Fruit fly (Drosophila melanogaster) whole organism, embryonic: ENCODE data around the gene Dad1.
A peak's percentile ranks its signal among the peaks of the same experiment; 100 is the strongest.

Source experiments
- Abd-B ChIP-seq: fragments of 200-800 bp; sonication (Bioruptor generic); optimal IDR thresholded peaks from 2 replicates; lab custom pipeline; 2018; ENCODE audit warnings: missing biosample characterization, mild to moderate bottlenecking, missing genetic modification characterization, moderate library complexity
- Ada2b ChIP-seq: fragments of 200-800 bp; sonication (Bioruptor generic); IDR thresholded peaks from 2 replicates; pipeline ENCODE4 v1.3.6; 2022; ENCODE audit warnings: missing biosample characterization, missing genetic modification characterization
- B-H1 ChIP-seq: fragments of 200-800 bp; sonication (Bioruptor generic); IDR thresholded peaks from 3 replicates; pipeline ENCODE4 v1.3.6; 2022; ENCODE audit warnings: missing biosample characterization, missing genetic modification characterization
- Bdp1 ChIP-seq: fragments of 200-800 bp; sonication (Bioruptor generic); optimal IDR thresholded peaks from 3 replicates; lab custom pipeline; 2016; ENCODE audit warnings: missing biosample characterization, missing genetic modification characterization
- CG10366 ChIP-seq: fragments of 200-800 bp; sonication (Bioruptor generic); IDR thresholded peaks from 2 replicates; pipeline ENCODE4 v1.3.6; 2022; ENCODE audit warnings: missing biosample characterization, missing genetic modification characterization
- CG14710 ChIP-seq: fragments of 200-800 bp; sonication (Bioruptor generic); optimal IDR thresholded peaks from 3 replicates; lab custom pipeline; 2019; ENCODE audit warnings: missing biosample characterization, mild to moderate bottlenecking, missing genetic modification characterization, moderate library complexity
- CG15696 ChIP-seq: fragments of 200-800 bp; sonication (Bioruptor generic); optimal IDR thresholded peaks from 2 replicates; lab custom pipeline; 2019; ENCODE audit warnings: missing biosample characterization, mild to moderate bottlenecking, missing genetic modification characterization, moderate library complexity
- CG16815 ChIP-seq: fragments of 200-800 bp; sonication (Bioruptor generic); optimal IDR thresholded peaks from 3 replicates; lab custom pipeline; 2017; ENCODE audit warnings: missing biosample characterization, mild to moderate bottlenecking, missing genetic modification characterization
- CG2712 ChIP-seq: fragments of 200-800 bp; optimal IDR thresholded peaks from 3 replicates; lab custom pipeline; 2019; ENCODE audit warnings: missing biosample characterization, mild to moderate bottlenecking, missing genetic modification characterization, moderate library complexity
- CG3281 ChIP-seq: fragments of 200-800 bp; sonication (Bioruptor generic); optimal IDR thresholded peaks from 3 replicates; lab custom pipeline; 2017; ENCODE audit warnings: missing biosample characterization, mild to moderate bottlenecking, missing genetic modification characterization
- CG33213 ChIP-seq: fragments of 200-800 bp; sonication (Bioruptor generic); optimal IDR thresholded peaks from 3 replicates; lab custom pipeline; 2016; ENCODE audit warnings: missing biosample characterization, missing genetic modification characterization
- CG34224 ChIP-seq: fragments of 200-800 bp; sonication (Bioruptor generic); IDR thresholded peaks from 3 replicates; pipeline ENCODE4 v1.3.6; 2022; ENCODE audit warnings: missing biosample characterization, missing genetic modification characterization; ENCODE audit not compliant: partially characterized antibody
- CG34422 ChIP-seq: fragments of 200-800 bp; sonication (Bioruptor generic); IDR thresholded peaks from 3 replicates; pipeline ENCODE4 v1.3.6; 2022; ENCODE audit warnings: missing biosample characterization, missing genetic modification characterization
- CG3995 ChIP-seq: fragments of 200-800 bp; sonication (Bioruptor generic); optimal IDR thresholded peaks from 3 replicates; lab custom pipeline; 2016; ENCODE audit warnings: missing biosample characterization, missing genetic modification characterization
- CG4820 ChIP-seq: fragments of 200-800 bp; sonication (Bioruptor generic); optimal IDR thresholded peaks from 3 replicates; lab custom pipeline; 2016; ENCODE audit warnings: missing biosample characterization, missing genetic modification characterization
- CG4854 ChIP-seq: fragments of 200-800 bp; sonication (Bioruptor generic); optimal IDR thresholded peaks from 2 replicates; lab custom pipeline; 2016; ENCODE audit warnings: missing biosample characterization, missing genetic modification characterization, inconsistent platforms
- CG5953 ChIP-seq: fragments of 200-800 bp; sonication (Bioruptor generic); IDR thresholded peaks from 2 replicates; pipeline ENCODE4 v1.3.6; 2022; ENCODE audit warnings: missing biosample characterization, missing genetic modification characterization
- CG7963 ChIP-seq: fragments of 200-800 bp; sonication (Bioruptor generic); IDR thresholded peaks from 3 replicates; pipeline ENCODE4 v1.3.6; 2022; ENCODE audit warnings: missing biosample characterization, missing genetic modification characterization; ENCODE audit not compliant: partially characterized antibody
- CG8281 ChIP-seq: fragments of 200-800 bp; sonication (Bioruptor generic); optimal IDR thresholded peaks from 2 replicates; lab custom pipeline; 2018; ENCODE audit warnings: missing biosample characterization, mild to moderate bottlenecking, missing genetic modification characterization, moderate library complexity
- CG9876 ChIP-seq: fragments of 200-800 bp; sonication (Bioruptor generic); optimal IDR thresholded peaks from 2 replicates; lab custom pipeline; 2016; ENCODE audit warnings: missing biosample characterization, missing genetic modification characterization
- ERR ChIP-seq: fragments of 200-800 bp; sonication (Bioruptor generic); optimal IDR thresholded peaks from 2 replicates; lab custom pipeline; 2016; ENCODE audit warnings: missing biosample characterization, missing genetic modification characterization
- Fer2 ChIP-seq: fragments of 200-800 bp; sonication (Bioruptor generic); optimal IDR thresholded peaks from 2 replicates; lab custom pipeline; 2018; ENCODE audit warnings: missing biosample characterization, mild to moderate bottlenecking, missing genetic modification characterization, moderate library complexity
- GATAe ChIP-seq: fragments of 200-800 bp; sonication (Bioruptor generic); conservative IDR thresholded peaks from 2 replicates; pipeline ENCODE4 v1.3.6; 2022; ENCODE audit warnings: missing biosample characterization, missing genetic modification characterization
- HHEX ChIP-seq: fragments of 200-800 bp; sonication (Bioruptor generic); optimal IDR thresholded peaks from 3 replicates; lab custom pipeline; 2017; ENCODE audit warnings: missing biosample characterization, mild to moderate bottlenecking, missing genetic modification characterization, missing genetic modification reagents
- HLH4C ChIP-seq: fragments of 200-800 bp; sonication (Bioruptor generic); IDR thresholded peaks from 3 replicates; pipeline ENCODE4 v1.3.6; 2022; ENCODE audit warnings: missing biosample characterization, missing genetic modification characterization; ENCODE audit not compliant: partially characterized antibody
- MBD-R2 ChIP-seq: fragments of 200-800 bp; sonication (Bioruptor generic); IDR thresholded peaks from 2 replicates; pipeline ENCODE4 v1.3.6; 2022; ENCODE audit warnings: missing biosample characterization, missing genetic modification characterization
- NFAT ChIP-seq: fragments of 200-800 bp; sonication (Bioruptor generic); IDR thresholded peaks from 2 replicates; pipeline ENCODE4 v1.3.6; 2022; ENCODE audit warnings: missing biosample characterization, missing genetic modification characterization
- Stat92E ChIP-seq, 3 experiments: fragments of >200 bp in 2 of 3; fragments of 200-800 bp in 1 of 3; sonication (Bioruptor generic) in 1 of 3; optimal IDR thresholded peaks; 2 replicates each; lab custom pipeline; 2017 to 2019; ENCODE audit warnings: missing biosample characterization in 3 of 3, missing genetic modification characterization in 3 of 3, mild to moderate bottlenecking in 1 of 3, moderate library complexity in 1 of 3
- bab2 ChIP-seq: fragments of 200-800 bp; sonication (Bioruptor generic); optimal IDR thresholded peaks from 2 replicates; lab custom pipeline; 2016; ENCODE audit warnings: missing biosample characterization, missing genetic modification characterization
- crp ChIP-seq, 2 experiments: fragments of 200-800 bp; sonication (Bioruptor generic); optimal IDR thresholded peaks; 2 replicates in 1 of 2; 3 replicates in 1 of 2; lab custom pipeline; 2017; ENCODE audit warnings: missing biosample characterization in 2 of 2, missing genetic modification characterization in 2 of 2, mild to moderate bottlenecking in 1 of 2, moderate library complexity in 1 of 2
- dmrt99B ChIP-seq: fragments of 200-800 bp; sonication (Bioruptor generic); optimal IDR thresholded peaks from 2 replicates; lab custom pipeline; 2018; ENCODE audit warnings: missing biosample characterization, mild to moderate bottlenecking, missing genetic modification characterization, moderate library complexity
- en ChIP-seq: fragments of 200-800 bp; sonication (Bioruptor generic); optimal IDR thresholded peaks from 2 replicates; lab custom pipeline; 2016; ENCODE audit warnings: missing biosample characterization, missing genetic modification characterization
- esg ChIP-seq: fragments of 200-800 bp; sonication (Bioruptor generic); conservative IDR thresholded peaks from 2 replicates; pipeline ENCODE4 v1.3.6; 2022; ENCODE audit warnings: missing biosample characterization, missing genetic modification characterization
- eve ChIP-seq, 2 experiments: fragments of >200 bp; optimal IDR thresholded peaks; 2 replicates each; lab custom pipeline; 2017; ENCODE audit warnings: missing biosample characterization in 2 of 2, missing genetic modification characterization in 2 of 2
- fru ChIP-seq: fragments of >200 bp; optimal IDR thresholded peaks from 2 replicates; lab custom pipeline; 2017
- gro ChIP-seq: fragments of 200-800 bp; sonication (Bioruptor generic); optimal IDR thresholded peaks from 2 replicates; lab custom pipeline; 2016; ENCODE audit warnings: missing biosample characterization, missing genetic modification characterization
- inv ChIP-seq: fragments of 200-800 bp; sonication (Bioruptor generic); IDR thresholded peaks from 2 replicates; pipeline ENCODE4 v1.3.6; 2022; ENCODE audit warnings: missing biosample characterization, missing genetic modification characterization; ENCODE audit not compliant: partially characterized antibody
- jigr1 ChIP-seq: fragments of 200-800 bp; sonication (Bioruptor generic); IDR thresholded peaks from 3 replicates; pipeline ENCODE4 v1.3.6; 2022; ENCODE audit warnings: missing biosample characterization, missing genetic modification characterization
- mirr ChIP-seq: fragments of 200-800 bp; sonication (Bioruptor generic); optimal IDR thresholded peaks from 3 replicates; lab custom pipeline; 2018; ENCODE audit warnings: missing biosample characterization, mild to moderate bottlenecking, missing genetic modification characterization
- nerfin-1 ChIP-seq: fragments of 200-800 bp; sonication (Bioruptor generic); optimal IDR thresholded peaks from 3 replicates; lab custom pipeline; 2019; ENCODE audit warnings: missing biosample characterization, mild to moderate bottlenecking, missing genetic modification characterization, moderate library complexity
- oc ChIP-seq: fragments of 200-800 bp; sonication (Bioruptor generic); optimal IDR thresholded peaks from 2 replicates; lab custom pipeline; 2018; ENCODE audit warnings: missing biosample characterization, mild to moderate bottlenecking, missing genetic modification characterization, moderate library complexity
- odd ChIP-seq: fragments of 200-800 bp; sonication (Bioruptor generic); optimal IDR thresholded peaks from 2 replicates; lab custom pipeline; 2017; ENCODE audit warnings: missing biosample characterization, mild to moderate bottlenecking, missing genetic modification characterization
- sc ChIP-seq, 3 experiments: fragments of >200 bp in 2 of 3; fragments of 200-800 bp in 1 of 3; sonication (Bioruptor generic) in 1 of 3; optimal IDR thresholded peaks; 2 replicates in 2 of 3; 3 replicates in 1 of 3; lab custom pipeline; 2017; ENCODE audit warnings: mild to moderate bottlenecking in 1 of 3, missing biosample characterization in 1 of 3, missing genetic modification characterization in 1 of 3, missing genetic modification reagents in 1 of 3
- scrt ChIP-seq: fragments of 200-800 bp; sonication (Bioruptor generic); optimal IDR thresholded peaks from 2 replicates; lab custom pipeline; 2018; ENCODE audit warnings: missing biosample characterization, mild to moderate bottlenecking, missing genetic modification characterization, moderate library complexity
- sob ChIP-seq: fragments of 200-800 bp; sonication (Bioruptor generic); IDR thresholded peaks from 2 replicates; pipeline ENCODE4 v1.3.6; 2022; ENCODE audit warnings: missing biosample characterization, missing genetic modification characterization
- tio ChIP-seq: fragments of 200-800 bp; sonication (Bioruptor generic); optimal IDR thresholded peaks from 2 replicates; lab custom pipeline; 2017; ENCODE audit warnings: missing biosample characterization, missing genetic modification characterization, inconsistent platforms
- tna ChIP-seq: fragments of 200-800 bp; sonication (Bioruptor generic); IDR thresholded peaks from 2 replicates; pipeline ENCODE4 v1.3.6; 2022; ENCODE audit warnings: missing biosample characterization, missing genetic modification characterization; ENCODE audit not compliant: partially characterized antibody
- unpg ChIP-seq: fragments of 200-800 bp; sonication (Bioruptor generic); optimal IDR thresholded peaks from 3 replicates; lab custom pipeline; 2018; ENCODE audit warnings: missing biosample characterization, mild to moderate bottlenecking, missing genetic modification characterization, moderate library complexity

Gene Dad1

DNA sequence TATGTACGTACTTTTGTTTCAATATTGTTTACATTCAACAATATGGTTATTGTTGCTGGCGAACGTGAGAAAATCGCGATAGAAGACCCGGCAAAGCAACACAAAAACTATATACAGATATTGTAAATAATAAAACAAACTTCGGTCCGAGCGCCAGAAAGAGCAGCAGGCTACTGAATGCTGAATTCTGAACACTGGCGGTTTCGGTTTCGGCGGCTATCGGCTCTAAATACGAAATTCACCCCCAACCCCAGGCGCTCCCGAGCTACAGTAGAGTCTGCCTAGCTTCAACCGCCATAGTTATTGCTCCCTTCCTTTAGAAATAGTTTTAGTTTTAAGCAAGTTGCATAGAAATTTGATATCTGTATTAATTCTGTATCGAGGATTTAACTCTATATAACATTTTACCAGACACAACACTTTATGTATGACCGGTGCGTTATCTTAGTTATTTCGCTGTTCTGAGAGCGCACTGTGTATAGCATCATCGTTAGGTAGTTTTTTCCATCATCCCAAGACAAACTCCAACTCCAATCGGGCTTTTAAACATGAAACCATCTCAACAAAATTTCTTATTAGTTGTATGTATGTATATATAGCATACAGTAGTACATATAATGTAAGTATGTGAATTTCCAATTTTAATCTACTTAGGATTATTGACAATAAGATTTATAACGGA is 21.5 kb downstream of the Dad1 start, which contains the start of gene CG7627:
CG7627 (minus strand) TSS at position 197 of the 682 bp plus-strand sequence.
- TF ChIP-seq NFAT (peak; percentile 82), CG7963 (GFP tag; lab: Robert Waterston, UW) (no peak), jigr1 (GFP tag; lab: Robert Waterston, UW) (peak; percentile 40; the same call in 1 of the 3 replicates), CG3995 (peak; percentile 7), CG15696 (tag; lab: Kevin White, UChicago) (peak; percentile 65), CG8281 (tag; lab: Kevin White, UChicago) (peak; percentile 50), nerfin-1 (tag; lab: Kevin White, UChicago) (peak; percentile 17), MBD-R2 (no peak; the same call in 1 of the 2 replicates), unpg (GFP tag; lab: Kevin White, UChicago) (peak; percentile 70), Stat92E (GFP tag; optimal IDR thresholded peaks at IDR 0.05; lab: Kevin White, UChicago) (no peak), oc (no peak), CG2712 (peak; percentile 79), Abd-B (GFP tag; lab: Kevin White, UChicago) (peak; percentile 47), inv (no peak), CG9876 (GFP tag; lab: Kevin White, UChicago) (peak; percentile 35), CG4854 (GFP tag; lab: Kevin White, UChicago) (peak; percentile 19), GATAe (peak; percentile 38; the same call in 1 of the 2 replicates), HHEX (GFP tag; lab: Kevin White, UChicago) (peak; percentile 80), tio (GFP tag; lab: Kevin White, UChicago) (peak; percentile 69), sc (optimal IDR thresholded peaks at IDR 0.05; lab: Kevin White, UChicago) (no peak), sc (GFP tag; optimal IDR thresholded peaks at IDR 0.05; lab: Kevin White, UChicago) (peak; percentile 6), Bdp1 (GFP tag; lab: Kevin White, UChicago) (peak; percentile 61), CG3281 (GFP tag; lab: Kevin White, UChicago) (peak; percentile 81), scrt (GFP tag; lab: Kevin White, UChicago) (peak; percentile 51), fru (no peak), CG4820 (GFP tag; lab: Kevin White, UChicago) (peak; percentile 72), odd (GFP tag; lab: Kevin White, UChicago) (peak; percentile 51), HLH4C (GFP tag; lab: Robert Waterston, UW) (no peak), en (no peak), tna (no peak), CG5953 (GFP tag; lab: Robert Waterston, UW) (no peak), sob (peak; percentile 64), esg (peak; percentile 77), CG10366 (GFP tag; lab: Robert Waterston, UW) (peak; percentile 73), B-H1 (GFP tag; lab: Robert Waterston, UW) (no peak), mirr (GFP tag; lab: Kevin White, UChicago) (no peak), dmrt99B (tag; lab: Kevin White, UChicago) (peak; percentile 83), CG34422 (GFP tag; lab: Robert Waterston, UW) (peak; percentile 79), bab2 (GFP tag; lab: Kevin White, UChicago) (peak; percentile 74), CG16815 (GFP tag; lab: Kevin White, UChicago) (peak; percentile 76), eve (GFP tag; optimal IDR thresholded peaks at IDR 0.05; lab: Kevin White, UChicago) (peak in 1 of 2 experiments; percentile 82), gro (peak; percentile 75), Ada2b (GFP tag; lab: Robert Waterston, UW) (peak; percentile 83), CG14710 (tag; lab: Kevin White, UChicago) (peak; percentile 51), CG34224 (GFP tag; lab: Robert Waterston, UW) (no peak), Fer2 (tag; lab: Kevin White, UChicago) (peak; percentile 58), ERR (GFP tag; lab: Kevin White, UChicago) (peak; percentile 63), crp (GFP tag; optimal IDR thresholded peaks at IDR 0.05; lab: Kevin White, UChicago) (peak in 1 of 2 experiments; percentile 7), CG33213 (GFP tag; lab: Kevin White, UChicago) (peak; percentile 34)
